Worm (Caenorhabditis elegans): ENCODE results near the gene cra-1.
A peak's percentile ranks its signal among the peaks of the same experiment; 100 is the strongest.

DNA sequence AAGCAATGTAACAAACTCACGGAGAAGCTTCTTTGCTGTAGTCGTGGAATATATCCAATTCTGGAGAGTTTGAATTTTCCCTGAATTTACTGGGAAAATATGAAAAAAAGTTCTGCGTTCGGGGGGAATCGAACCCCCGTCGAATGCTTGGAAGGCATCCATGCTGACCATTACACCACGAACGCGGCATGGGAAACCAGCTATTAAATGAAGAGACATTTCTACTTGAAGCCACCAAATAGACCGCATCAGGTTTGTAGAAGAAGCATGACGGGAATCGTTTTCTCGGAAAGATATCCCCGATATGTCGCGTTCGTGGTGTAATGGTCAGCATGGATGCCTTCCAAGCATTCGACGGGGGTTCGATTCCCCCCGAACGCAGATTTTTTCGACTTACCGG is 19.2 kb upstream of the cra-1 start:
- TF ChIP-seq fkh-3 (tag; optimal IDR thresholded peaks at IDR 0.05) = no peak
- no peak for TF ChIP-seq somi-1 (GFP tag; optimal IDR thresholded peaks at IDR 0.05)
- TF ChIP-seq ceh-100 (GFP tag; IDR thresholded peaks at IDR 0.05) = no peak
- no peak for TF ChIP-seq nfya-1 (tag; optimal IDR thresholded peaks at IDR 0.05; ENCODE audit: borderline replicate concordance, insufficient read depth)
- peak; percentile 74 for TF ChIP-seq B0261.1 (tag; optimal IDR thresholded peaks at IDR 0.05)
- TF ChIP-seq snpc-1.1 (tag; optimal IDR thresholded peaks at IDR 0.05; ENCODE audit: insufficient read depth) = no peak
- TF ChIP-seq nhr-80 (tag; optimal IDR thresholded peaks at IDR 0.05) = no peak
- no peak for TF ChIP-seq dpl-1 (GFP tag; optimal IDR thresholded peaks at IDR 0.05)
- no peak for TF ChIP-seq ceh-79 (tag; optimal IDR thresholded peaks at IDR 0.05)
